Worm (Caenorhabditis elegans): ENCODE data around the gene K07C5.9.
A peak's percentile ranks its signal among the peaks of the same experiment; 100 is the strongest.

ce11 chrV:10355773-10356335 lies 5.9 kb upstream of the K07C5.9 start, which contains the start of gene sluh-7:
- TF ChIP-seq elt-3 (tag; optimal IDR thresholded peaks at IDR 0.05) (no peak), nhr-23 (tag; optimal IDR thresholded peaks at IDR 0.05) (no peak), lin-11 (tag; optimal IDR thresholded peaks at IDR 0.05) (peak; percentile 18), lin-39 (tag; optimal IDR thresholded peaks at IDR 0.05) (no peak), ama-1 (optimal IDR thresholded peaks at IDR 0.05) (no peak), nhr-11 (tag; optimal IDR thresholded peaks at IDR 0.05) (no peak), crh-2 (tag; optimal IDR thresholded peaks at IDR 0.05) (peak; percentile 82), alr-1 (tag; optimal IDR thresholded peaks at IDR 0.05) (no peak)
